Worm (Caenorhabditis elegans) whole organism, L3 larva: Measurements from ENCODE around the gene dod-22.

Experiments used
- R02D3.7 ChIP-seq: fragments of 150-350 bp; optimal IDR thresholded peaks from 2 replicates; lab custom pipeline; 2014; ENCODE audit warnings: missing biosample characterization, missing genetic modification characterization
- ZK546.5 ChIP-seq: sonication (generic microtip); optimal IDR thresholded peaks from 2 replicates; lab custom pipeline; 2017; ENCODE audit warnings: missing biosample characterization, missing genetic modification characterization

ce11 chrIV:12991629-12992028, 26.5 kb downstream of the dod-22 start, which contains the start of gene K10D11.5:
- TF ChIP-seq ZK546.5 (tag; lab: Kevin White, UChicago) (no peak), R02D3.7 (no peak)
